Fruit fly (Drosophila melanogaster) whole organism, adult: ENCODE measurements around the gene CG32313.
A peak's percentile ranks its signal among the peaks of the same experiment; 100 is the strongest.

Experiments used
- CG11617 ChIP-seq: fragments of 200-800 bp; sonication (Bioruptor generic); optimal IDR thresholded peaks from 2 replicates; lab custom pipeline; 2017; ENCODE audit warnings: mild to moderate bottlenecking, missing biosample characterization, missing genetic modification reagents, missing genetic modification characterization
- CG12768 ChIP-seq: fragments of 200-800 bp; sonication (Bioruptor generic); optimal IDR thresholded peaks from 2 replicates; lab custom pipeline; 2017; ENCODE audit warnings: missing biosample characterization, missing genetic modification characterization, mild to moderate bottlenecking, moderate library complexity, missing genetic modification reagents
- CG14711 ChIP-seq: fragments of 200-800 bp; sonication (Bioruptor generic); optimal IDR thresholded peaks from 2 replicates; lab custom pipeline; 2018; ENCODE audit warnings: missing biosample characterization, mild to moderate bottlenecking, missing genetic modification characterization, moderate library complexity
- CG1620 ChIP-seq: fragments of 200-800 bp; sonication (Bioruptor generic); optimal IDR thresholded peaks from 2 replicates; lab custom pipeline; 2016; ENCODE audit warnings: missing biosample characterization, missing genetic modification characterization
- CG33017 ChIP-seq: fragments of 200-800 bp; sonication (Bioruptor generic); optimal IDR thresholded peaks from 2 replicates; lab custom pipeline; 2018; ENCODE audit warnings: missing biosample characterization, mild to moderate bottlenecking, missing genetic modification characterization, moderate library complexity
- CG5204 ChIP-seq: fragments of 200-800 bp; sonication (Bioruptor generic); optimal IDR thresholded peaks from 2 replicates; lab custom pipeline; 2016; ENCODE audit warnings: missing biosample characterization, missing genetic modification characterization
- CG7045 ChIP-seq: fragments of 200-800 bp; sonication (Bioruptor generic); optimal IDR thresholded peaks from 2 replicates; lab custom pipeline; 2017; ENCODE audit warnings: missing biosample characterization, mild to moderate bottlenecking, missing genetic modification characterization
- CG7101 ChIP-seq: fragments of 200-800 bp; sonication (Bioruptor generic); optimal IDR thresholded peaks from 2 replicates; lab custom pipeline; 2018; ENCODE audit warnings: missing biosample characterization, mild to moderate bottlenecking, missing genetic modification characterization, moderate library complexity
- Clk ChIP-seq: fragments of 200-800 bp; sonication (Bioruptor generic); optimal IDR thresholded peaks from 2 replicates; lab custom pipeline; 2017; ENCODE audit warnings: missing biosample characterization, missing genetic modification characterization
- Crg-1 ChIP-seq: fragments of 200-800 bp; sonication (Bioruptor generic); optimal IDR thresholded peaks from 2 replicates; lab custom pipeline; 2016; ENCODE audit warnings: missing biosample characterization, missing genetic modification characterization
- Hr96 ChIP-seq: fragments of 200-800 bp; sonication (Bioruptor generic); optimal IDR thresholded peaks from 2 replicates; lab custom pipeline; 2016; ENCODE audit warnings: missing biosample characterization, missing genetic modification characterization
- Mnt ChIP-seq: fragments of 200-800 bp; sonication (Bioruptor generic); optimal IDR thresholded peaks from 2 replicates; lab custom pipeline; 2016; ENCODE audit warnings: missing biosample characterization, mild to moderate bottlenecking, missing genetic modification characterization
- bab1 ChIP-seq: fragments of 200-800 bp; sonication (Bioruptor generic); optimal IDR thresholded peaks from 3 replicates; lab custom pipeline; 2019; ENCODE audit warnings: missing biosample characterization, mild to moderate bottlenecking, missing genetic modification characterization, moderate library complexity
- cic ChIP-seq: fragments of 200-800 bp; sonication (Bioruptor generic); optimal IDR thresholded peaks from 2 replicates; lab custom pipeline; 2017; ENCODE audit warnings: missing biosample characterization, mild to moderate bottlenecking, missing genetic modification characterization, moderate library complexity
- cnc ChIP-seq, 2 experiments: fragments of >200 bp; optimal IDR thresholded peaks; 2 replicates each; lab custom pipeline; 2017
- kay ChIP-seq: fragments of 200-800 bp; sonication (Bioruptor generic); peaks from one replicate; lab custom pipeline; 2016; ENCODE audit warnings: missing biosample characterization, missing genetic modification characterization, borderline replicate concordance
- ovo ChIP-seq: fragments of 200-800 bp; sonication (Bioruptor generic); optimal IDR thresholded peaks from 2 replicates; lab custom pipeline; 2016; ENCODE audit warnings: missing biosample characterization, missing genetic modification characterization
- pad ChIP-seq: fragments of 200-800 bp; sonication (Bioruptor generic); optimal IDR thresholded peaks from 3 replicates; lab custom pipeline; 2017; ENCODE audit warnings: missing biosample characterization, missing genetic modification characterization, mild to moderate bottlenecking, moderate library complexity, missing genetic modification reagents
- tj ChIP-seq: fragments of 200-800 bp; sonication (Bioruptor generic); optimal IDR thresholded peaks from 3 replicates; lab custom pipeline; 2017; ENCODE audit warnings: missing biosample characterization, mild to moderate bottlenecking, missing genetic modification characterization, moderate library complexity
- toe ChIP-seq: fragments of 200-800 bp; sonication (Bioruptor generic); optimal IDR thresholded peaks from 2 replicates; lab custom pipeline; 2016; ENCODE audit warnings: missing biosample characterization, missing genetic modification characterization

The CG32313 gene

DNA sequence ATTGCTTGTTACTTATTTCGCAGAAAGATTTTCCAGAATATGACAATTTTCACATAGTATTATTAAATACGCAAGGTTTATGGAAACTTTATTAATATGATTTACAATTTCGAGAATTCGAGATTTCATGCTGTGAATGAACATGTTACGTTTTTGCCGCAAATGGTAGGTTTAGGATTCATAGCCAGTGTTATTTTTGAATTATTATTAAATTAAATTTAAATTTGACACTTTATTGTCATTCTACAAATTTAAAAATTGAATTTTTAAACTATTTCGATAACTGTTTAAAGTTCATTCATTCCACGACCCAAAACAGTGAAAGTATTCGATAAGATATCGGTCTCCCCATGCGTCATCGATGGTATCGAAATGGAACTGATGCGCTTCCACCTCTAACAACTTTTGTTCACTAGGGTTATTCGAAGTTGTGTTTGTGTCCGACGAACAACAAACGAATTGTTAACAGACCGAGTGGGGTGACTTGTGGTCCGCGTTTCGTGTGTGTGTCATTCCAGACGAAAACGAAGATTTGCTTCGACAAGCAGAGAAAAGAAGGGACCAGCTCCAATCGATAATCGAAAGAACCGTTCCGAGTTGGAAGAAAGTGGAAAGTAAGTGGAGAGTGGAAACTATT lies at the start of gene CG32313, which contains the start of gene Pcyt1:
CG32313 (minus strand) TSS at position 51 of the 637 bp plus-strand sequence.
Pcyt1 (plus strand) TSS at position 400 of the 637 bp plus-strand sequence.
- peak; percentile 46 for TF ChIP-seq Hr96 (GFP tag; lab: Kevin White, UChicago)
- peak; percentile 53 for TF ChIP-seq CG7101
- TF ChIP-seq bab1 (GFP tag; lab: Kevin White, UChicago): peak; percentile 82
- no peak for TF ChIP-seq Clk (GFP tag; lab: Kevin White, UChicago)
- TF ChIP-seq CG11617 (GFP tag; lab: Kevin White, UChicago): no peak
- peak; percentile 78 for TF ChIP-seq Mnt (GFP tag; lab: Kevin White, UChicago)
- no peak for TF ChIP-seq CG7045
- TF ChIP-seq kay (GFP tag; lab: Kevin White, UChicago): no peak
- peak; percentile 44 for TF ChIP-seq Crg-1 (GFP tag; lab: Kevin White, UChicago)
- TF ChIP-seq CG14711 (tag; lab: Kevin White, UChicago): peak; percentile 47
- no peak for TF ChIP-seq CG5204 (GFP tag; lab: Kevin White, UChicago)
- TF ChIP-seq CG12768 (GFP tag; lab: Kevin White, UChicago): peak; percentile 31
- peak; percentile 70 for TF ChIP-seq CG33017 (tag; lab: Kevin White, UChicago)
- TF ChIP-seq ovo: no peak
- TF ChIP-seq CG1620 (GFP tag; lab: Kevin White, UChicago): no peak
- no peak for TF ChIP-seq pad (GFP tag; lab: Kevin White, UChicago)
- TF ChIP-seq tj (GFP tag; lab: Kevin White, UChicago): no peak
- peak; percentile 64 for TF ChIP-seq cic
- TF ChIP-seq cnc (optimal IDR thresholded peaks at IDR 0.05; lab: Kevin White, UChicago): no peak
- no peak for TF ChIP-seq toe

DNA sequence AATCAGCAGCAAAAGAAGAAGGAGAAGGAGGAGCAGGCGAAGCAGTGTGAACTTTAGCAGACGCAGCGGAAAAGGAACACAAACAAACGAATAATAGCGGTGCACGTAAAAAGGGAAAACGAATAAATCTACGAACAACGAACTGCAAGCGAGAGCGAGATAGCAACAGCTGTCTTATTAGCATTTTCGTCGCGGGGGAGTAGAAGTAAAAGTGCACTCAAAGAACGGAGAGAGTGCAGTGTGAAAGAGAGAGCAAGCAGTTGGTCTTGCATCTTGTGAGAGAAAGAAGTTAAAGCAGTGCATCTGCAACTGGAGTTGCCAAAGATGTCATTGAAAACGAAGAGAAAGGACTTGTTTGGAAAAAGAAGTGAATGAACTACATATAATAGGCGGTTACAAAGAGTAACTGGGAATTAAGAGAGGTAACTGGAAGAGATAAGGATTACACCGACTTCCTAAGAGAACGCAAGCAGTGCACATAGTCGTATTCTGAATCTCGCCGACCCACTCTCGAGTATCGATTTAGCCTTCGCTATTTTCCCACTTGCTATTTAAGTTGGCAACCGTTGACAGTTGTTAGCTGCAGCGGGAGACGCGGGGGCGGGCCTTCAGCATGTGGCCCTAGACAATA lies 47.4 kb upstream of the CG32313 start:
- TF ChIP-seq Clk (GFP tag; lab: Kevin White, UChicago) (no peak), bab1 (GFP tag; lab: Kevin White, UChicago) (no peak), cnc (optimal IDR thresholded peaks at IDR 0.05; lab: Kevin White, UChicago) (no peak), pad (GFP tag; lab: Kevin White, UChicago) (peak; percentile 58), tj (GFP tag; lab: Kevin White, UChicago) (peak; percentile 95)

DNA sequence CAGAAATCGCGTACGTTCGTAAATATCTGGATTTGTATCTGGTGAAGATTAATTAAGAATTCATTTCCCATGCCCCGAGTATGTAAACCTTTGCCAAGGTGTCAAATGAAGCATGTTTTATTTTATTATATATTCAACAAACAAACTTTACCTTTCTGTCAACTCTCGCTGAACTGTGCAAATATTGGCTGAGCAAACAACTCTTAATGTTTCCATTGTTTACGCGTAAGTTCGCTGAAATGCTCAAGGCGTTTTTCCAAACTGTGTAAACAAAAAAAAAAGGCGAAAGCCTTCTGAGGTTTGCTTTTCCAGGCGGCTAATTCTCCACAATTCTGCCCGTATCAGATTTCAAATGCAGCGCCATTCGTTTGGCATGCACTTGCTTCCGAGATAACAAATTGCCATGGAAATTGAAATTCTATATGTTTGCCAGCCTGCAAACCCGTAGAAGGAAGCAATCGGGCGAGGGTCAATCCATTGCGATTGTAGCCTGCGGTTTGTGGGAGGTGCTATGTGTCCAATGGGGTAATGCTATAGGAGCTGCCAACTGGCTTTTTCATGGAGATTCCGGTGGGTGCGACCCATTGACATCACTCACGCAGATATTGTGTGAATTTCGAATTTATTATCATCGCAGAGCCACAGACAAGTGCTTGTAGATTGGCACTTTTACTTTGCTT lies 46.3 kb upstream of the CG32313 start:
- peak; percentile 83 for TF ChIP-seq CG11617 (GFP tag; lab: Kevin White, UChicago)
- TF ChIP-seq Clk (GFP tag; lab: Kevin White, UChicago): peak; percentile 86
- no peak for TF ChIP-seq cnc (optimal IDR thresholded peaks at IDR 0.05; lab: Kevin White, UChicago)
- no peak for TF ChIP-seq kay (GFP tag; lab: Kevin White, UChicago)
- TF ChIP-seq pad (GFP tag; lab: Kevin White, UChicago): peak; percentile 74
- TF ChIP-seq CG33017 (tag; lab: Kevin White, UChicago): peak; percentile 85
- TF ChIP-seq toe: peak; percentile 84
- peak; percentile 92 for TF ChIP-seq CG7101
- peak; percentile 71 for TF ChIP-seq Mnt (GFP tag; lab: Kevin White, UChicago)
- peak; percentile 80 for TF ChIP-seq tj (GFP tag; lab: Kevin White, UChicago)
- TF ChIP-seq CG14711 (tag; lab: Kevin White, UChicago): peak; percentile 82
- TF ChIP-seq cic: peak; percentile 96
- peak; percentile 3 for TF ChIP-seq bab1 (GFP tag; lab: Kevin White, UChicago)
- TF ChIP-seq Hr96 (GFP tag; lab: Kevin White, UChicago): peak; percentile 78
- TF ChIP-seq ovo: peak; percentile 97
- peak; percentile 92 for TF ChIP-seq CG1620 (GFP tag; lab: Kevin White, UChicago)
- peak; percentile 79 for TF ChIP-seq CG5204 (GFP tag; lab: Kevin White, UChicago)
- TF ChIP-seq CG7045: peak; percentile 96
- TF ChIP-seq CG12768 (GFP tag; lab: Kevin White, UChicago): peak; percentile 95
- peak; percentile 97 for TF ChIP-seq Crg-1 (GFP tag; lab: Kevin White, UChicago)

DNA sequence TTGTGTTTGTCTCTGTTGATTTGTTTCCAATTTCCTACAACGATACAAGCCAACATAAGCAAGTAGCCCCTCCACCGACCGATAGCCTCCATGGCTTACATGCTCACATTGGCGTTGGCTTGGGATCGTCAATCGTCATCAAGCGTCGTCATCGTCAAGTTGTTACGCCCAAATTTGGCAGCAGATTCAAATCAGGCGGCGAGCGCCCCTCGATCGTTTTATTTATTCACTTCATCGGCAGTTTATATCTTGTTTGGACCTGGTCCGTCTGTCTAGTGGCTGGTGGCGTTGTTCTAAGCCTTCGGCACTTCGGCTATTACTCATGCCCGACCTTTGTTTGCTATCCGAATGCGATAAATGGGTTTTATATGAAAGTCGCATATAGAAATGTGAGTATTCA lies 44.7 kb upstream of the CG32313 start:
- TF ChIP-seq CG5204 (GFP tag; lab: Kevin White, UChicago) (no peak), kay (GFP tag; lab: Kevin White, UChicago) (peak; percentile 49)

DNA sequence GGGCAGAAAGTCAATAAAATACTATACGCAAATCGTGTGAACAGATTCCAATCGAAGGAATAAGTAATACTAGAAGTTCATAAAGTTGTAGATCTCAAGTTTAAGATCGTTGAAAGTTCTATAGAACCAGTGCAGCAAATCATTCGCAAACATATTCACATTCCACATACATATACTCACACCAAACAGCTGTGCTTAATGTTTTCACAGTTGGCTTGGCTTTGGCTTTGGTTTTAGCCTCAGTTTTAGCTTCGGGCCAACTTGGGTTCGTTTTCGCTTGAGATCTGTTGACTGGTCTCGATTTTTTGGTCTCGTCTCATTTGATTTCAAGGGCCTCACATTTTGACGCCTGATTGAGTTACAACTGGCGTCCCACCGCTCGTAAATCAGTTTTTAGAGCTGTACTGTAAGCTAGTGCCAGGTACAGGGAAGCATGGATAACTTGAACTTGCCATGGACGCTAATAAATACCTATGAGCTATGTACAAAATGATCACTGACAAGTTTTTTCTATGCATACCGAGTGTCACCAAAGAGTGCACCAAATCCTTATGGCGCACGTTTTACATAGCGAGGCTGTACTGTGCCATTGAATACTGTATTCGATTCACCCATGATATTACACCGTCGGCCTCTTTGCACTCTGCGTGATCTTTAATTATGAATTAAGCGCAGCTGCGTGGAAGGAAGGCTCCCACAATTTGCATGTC lies 41.8 kb upstream of the CG32313 start:
- peak; percentile 63 for TF ChIP-seq Hr96 (GFP tag; lab: Kevin White, UChicago)
- TF ChIP-seq CG11617 (GFP tag; lab: Kevin White, UChicago): peak; percentile 37
- TF ChIP-seq Clk (GFP tag; lab: Kevin White, UChicago): peak; percentile 68
- TF ChIP-seq Crg-1 (GFP tag; lab: Kevin White, UChicago): peak; percentile 52
- no peak for TF ChIP-seq cic
- peak; percentile 77 for TF ChIP-seq toe
- TF ChIP-seq pad (GFP tag; lab: Kevin White, UChicago): peak; percentile 48
- no peak for TF ChIP-seq cnc (optimal IDR thresholded peaks at IDR 0.05; lab: Kevin White, UChicago)
- peak; percentile 81 for TF ChIP-seq CG5204 (GFP tag; lab: Kevin White, UChicago)
- peak; percentile 70 for TF ChIP-seq CG14711 (tag; lab: Kevin White, UChicago)
- TF ChIP-seq Mnt (GFP tag; lab: Kevin White, UChicago): peak; percentile 46
- TF ChIP-seq CG12768 (GFP tag; lab: Kevin White, UChicago): peak; percentile 79
- TF ChIP-seq CG33017 (tag; lab: Kevin White, UChicago): peak; percentile 81
- peak; percentile 75 for TF ChIP-seq bab1 (GFP tag; lab: Kevin White, UChicago)
- TF ChIP-seq tj (GFP tag; lab: Kevin White, UChicago): peak; percentile 28
- TF ChIP-seq CG7101: peak; percentile 78
- TF ChIP-seq CG7045: peak; percentile 82
- TF ChIP-seq ovo: no peak
- peak; percentile 51 for TF ChIP-seq kay (GFP tag; lab: Kevin White, UChicago)
- peak; percentile 62 for TF ChIP-seq CG1620 (GFP tag; lab: Kevin White, UChicago)
